Fruit fly (Drosophila melanogaster) whole organism, embryonic: ENCODE measurements around the gene CG7335.
A peak's percentile ranks its signal among the peaks of the same experiment; 100 is the strongest.

Experiments
- Antp ChIP-seq: fragments of 200-800 bp; sonication (Bioruptor generic); optimal IDR thresholded peaks from 3 replicates; lab custom pipeline; 2016; ENCODE audit warnings: missing biosample characterization, missing genetic modification characterization
- Atf6 ChIP-seq: fragments of 200-800 bp; sonication (Bioruptor generic); IDR thresholded peaks from 2 replicates; pipeline ENCODE4 v1.3.6; 2022; ENCODE audit warnings: missing biosample characterization, missing genetic modification characterization
- Bteb2 ChIP-seq: fragments of 200-800 bp; sonication (Bioruptor generic); optimal IDR thresholded peaks from 2 replicates; lab custom pipeline; 2016; ENCODE audit warnings: missing biosample characterization, missing genetic modification characterization
- CG10147 ChIP-seq: fragments of 200-800 bp; sonication (Bioruptor generic); optimal IDR thresholded peaks from 2 replicates; lab custom pipeline; 2019; ENCODE audit warnings: missing biosample characterization, mild to moderate bottlenecking, missing genetic modification characterization, moderate library complexity
- CG10267 ChIP-seq: fragments of 200-800 bp; sonication (Bioruptor generic); optimal IDR thresholded peaks from 2 replicates; lab custom pipeline; 2018; ENCODE audit warnings: missing biosample characterization, mild to moderate bottlenecking, missing genetic modification characterization, moderate library complexity
- CG10321 ChIP-seq: fragments of 200-800 bp; sonication (Bioruptor generic); IDR thresholded peaks from 2 replicates; pipeline ENCODE4 v1.3.6; 2022; ENCODE audit warnings: missing biosample characterization, missing genetic modification characterization
- CG10366 ChIP-seq: fragments of 200-800 bp; sonication (Bioruptor generic); IDR thresholded peaks from 2 replicates; pipeline ENCODE4 v1.3.6; 2022; ENCODE audit warnings: missing biosample characterization, missing genetic modification characterization
- CG10543 ChIP-seq: fragments of 200-800 bp; sonication (Bioruptor generic); optimal IDR thresholded peaks from 3 replicates; lab custom pipeline; 2017; ENCODE audit warnings: missing biosample characterization, mild to moderate bottlenecking, missing genetic modification characterization, moderate library complexity
- CG11247 ChIP-seq: fragments of 200-800 bp; sonication (Bioruptor generic); IDR thresholded peaks from 2 replicates; pipeline ENCODE4 v1.3.6; 2022; ENCODE audit warnings: missing biosample characterization, missing genetic modification characterization
- CG13894 ChIP-seq: fragments of 200-800 bp; sonication (Bioruptor generic); optimal IDR thresholded peaks from 3 replicates; lab custom pipeline; 2018; ENCODE audit warnings: missing biosample characterization, mild to moderate bottlenecking, missing genetic modification characterization, moderate library complexity
- CG16813 ChIP-seq: fragments of 200-800 bp; sonication (Bioruptor generic); IDR thresholded peaks from 3 replicates; pipeline ENCODE4 v1.3.6; 2022; ENCODE audit warnings: missing biosample characterization, missing genetic modification characterization; ENCODE audit not compliant: partially characterized antibody
- CG17328 ChIP-seq: fragments of 200-800 bp; sonication (Bioruptor generic); IDR thresholded peaks from 2 replicates; pipeline ENCODE4 v1.3.6; 2022; ENCODE audit warnings: missing biosample characterization, missing genetic modification characterization
- CG17361 ChIP-seq: fragments of 200-800 bp; sonication (Bioruptor generic); IDR thresholded peaks from 3 replicates; pipeline ENCODE4 v1.3.6; 2022; ENCODE audit warnings: missing biosample characterization, missing genetic modification characterization
- CG17912 ChIP-seq: fragments of 200-800 bp; sonication (Bioruptor generic); optimal IDR thresholded peaks from 2 replicates; lab custom pipeline; 2018; ENCODE audit warnings: missing biosample characterization, mild to moderate bottlenecking, missing genetic modification characterization
- CG3726 ChIP-seq: fragments of 200-800 bp; sonication (Bioruptor generic); IDR thresholded peaks from 3 replicates; pipeline ENCODE4, ENCODE4 v1.3.6; 2022; ENCODE audit warnings: missing biosample characterization, missing genetic modification characterization
- CG5953 ChIP-seq: fragments of 200-800 bp; sonication (Bioruptor generic); IDR thresholded peaks from 2 replicates; pipeline ENCODE4 v1.3.6; 2022; ENCODE audit warnings: missing biosample characterization, missing genetic modification characterization
- CG7556 ChIP-seq: fragments of 200-800 bp; sonication (Bioruptor generic); optimal IDR thresholded peaks from 2 replicates; lab custom pipeline; 2017; ENCODE audit warnings: missing biosample characterization, mild to moderate bottlenecking, missing genetic modification characterization
- CG9215 ChIP-seq: fragments of 200-800 bp; sonication (Bioruptor generic); IDR thresholded peaks from 2 replicates; pipeline ENCODE4 v1.3.6; 2022; ENCODE audit warnings: missing biosample characterization, missing genetic modification characterization
- D19B ChIP-seq: fragments of 200-800 bp; sonication (Bioruptor generic); optimal IDR thresholded peaks from 2 replicates; lab custom pipeline; 2017; ENCODE audit warnings: missing biosample characterization, mild to moderate bottlenecking, missing genetic modification characterization
- Doc3 ChIP-seq: fragments of 200-800 bp; sonication (Bioruptor generic); IDR thresholded peaks from 3 replicates; pipeline ENCODE4 v1.3.6; 2022; ENCODE audit warnings: missing biosample characterization, missing genetic modification characterization; ENCODE audit not compliant: partially characterized antibody
- Gsc ChIP-seq: fragments of 200-800 bp; sonication (Bioruptor generic); IDR thresholded peaks from 2 replicates; pipeline ENCODE4 v1.3.6; 2022; ENCODE audit warnings: missing biosample characterization, missing genetic modification characterization
- HLH54F ChIP-seq: fragments of 200-800 bp; sonication (Bioruptor generic); optimal IDR thresholded peaks from 3 replicates; lab custom pipeline; 2016; ENCODE audit warnings: missing biosample characterization, missing genetic modification characterization
- HmgD ChIP-seq: fragments of 200-800 bp; sonication (Bioruptor generic); optimal IDR thresholded peaks from 3 replicates; lab custom pipeline; 2016; ENCODE audit warnings: missing biosample characterization, missing genetic modification characterization
- Lhr ChIP-seq: fragments of 200-800 bp; sonication (Bioruptor generic); optimal IDR thresholded peaks from 3 replicates; lab custom pipeline; 2017; ENCODE audit warnings: mild to moderate bottlenecking, missing biosample characterization, missing genetic modification reagents, missing genetic modification characterization
- NC2α ChIP-seq: fragments of 200-800 bp; sonication (Bioruptor generic); optimal IDR thresholded peaks from 2 replicates; lab custom pipeline; 2016; ENCODE audit warnings: missing biosample characterization, missing genetic modification characterization
- NC2β ChIP-seq: fragments of 200-800 bp; sonication (Bioruptor generic); optimal IDR thresholded peaks from 2 replicates; lab custom pipeline; 2016; ENCODE audit warnings: missing biosample characterization, missing genetic modification characterization
- Nf-YA ChIP-seq: fragments of 200-800 bp; sonication (Bioruptor generic); IDR thresholded peaks from 2 replicates; pipeline ENCODE4 v1.3.6; 2022; ENCODE audit warnings: missing biosample characterization, missing genetic modification characterization
- NfI ChIP-seq: fragments of 200-800 bp; sonication (Bioruptor generic); optimal IDR thresholded peaks from 3 replicates; lab custom pipeline; 2018; ENCODE audit warnings: missing biosample characterization, mild to moderate bottlenecking, missing genetic modification characterization, moderate library complexity
- ab ChIP-seq: fragments of 200-800 bp; sonication (Bioruptor generic); optimal IDR thresholded peaks from 2 replicates; lab custom pipeline; 2016; ENCODE audit warnings: missing biosample characterization, missing genetic modification characterization
- al ChIP-seq: fragments of 200-800 bp; sonication (Bioruptor generic); IDR thresholded peaks from 2 replicates; pipeline ENCODE4 v1.3.6; 2022; ENCODE audit warnings: missing biosample characterization, missing genetic modification characterization
- ase ChIP-seq: fragments of 200-800 bp; sonication (Bioruptor generic); IDR thresholded peaks from 3 replicates; pipeline ENCODE4 v1.3.6; 2022; ENCODE audit warnings: missing biosample characterization, missing genetic modification characterization
- bigmax ChIP-seq: fragments of 200-800 bp; sonication (Bioruptor generic); optimal IDR thresholded peaks from 2 replicates; lab custom pipeline; 2018; ENCODE audit warnings: missing biosample characterization, mild to moderate bottlenecking, missing genetic modification characterization
- btn ChIP-seq: fragments of 200-800 bp; sonication (Bioruptor generic); optimal IDR thresholded peaks from 2 replicates; lab custom pipeline; 2016; ENCODE audit warnings: missing biosample characterization, missing genetic modification characterization
- crc ChIP-seq: fragments of 200-800 bp; sonication (Bioruptor generic); optimal IDR thresholded peaks from 2 replicates; lab custom pipeline; 2016; ENCODE audit warnings: missing biosample characterization, missing genetic modification characterization
- danr ChIP-seq: fragments of 200-800 bp; sonication (Bioruptor generic); IDR thresholded peaks from 2 replicates; pipeline ENCODE4 v1.3.6; 2022; ENCODE audit warnings: missing biosample characterization, missing genetic modification characterization
- dmrt11E ChIP-seq: fragments of 200-800 bp; sonication (Bioruptor generic); optimal IDR thresholded peaks from 3 replicates; lab custom pipeline; 2018; ENCODE audit warnings: missing biosample characterization, mild to moderate bottlenecking, missing genetic modification characterization, moderate library complexity
- fd96Cb ChIP-seq: fragments of 200-800 bp; sonication (Bioruptor generic); optimal IDR thresholded peaks from 2 replicates; lab custom pipeline; 2018; ENCODE audit warnings: missing biosample characterization, mild to moderate bottlenecking, missing genetic modification characterization, moderate library complexity
- gce ChIP-seq: fragments of 200-800 bp; sonication (Bioruptor generic); IDR thresholded peaks from 3 replicates; pipeline ENCODE4 v1.3.6; 2022; ENCODE audit warnings: missing biosample characterization, missing genetic modification characterization
- gt ChIP-seq: fragments of 200-800 bp; sonication (Bioruptor generic); IDR thresholded peaks from 2 replicates; pipeline ENCODE4 v1.3.6; 2022; ENCODE audit warnings: missing biosample characterization, missing genetic modification characterization
- insv ChIP-seq, 2 experiments: fragments of 200-800 bp; sonication (Bioruptor generic); optimal IDR thresholded peaks; 3 replicates each; lab custom pipeline; 2016 to 2018; ENCODE audit warnings: missing biosample characterization in 2 of 2, missing genetic modification characterization in 2 of 2
- jigr1 ChIP-seq: fragments of 200-800 bp; sonication (Bioruptor generic); IDR thresholded peaks from 3 replicates; pipeline ENCODE4 v1.3.6; 2022; ENCODE audit warnings: missing biosample characterization, missing genetic modification characterization
- lmd ChIP-seq: fragments of 200-800 bp; sonication (Bioruptor generic); IDR thresholded peaks from 2 replicates; pipeline ENCODE4 v1.3.6; 2022; ENCODE audit warnings: missing biosample characterization, missing genetic modification characterization
- nau ChIP-seq: fragments of 200-800 bp; sonication (Bioruptor generic); optimal IDR thresholded peaks from 3 replicates; lab custom pipeline; 2017; ENCODE audit warnings: missing biosample characterization, mild to moderate bottlenecking, missing genetic modification characterization, missing genetic modification reagents
- nom ChIP-seq: fragments of 200-800 bp; sonication (Bioruptor generic); optimal IDR thresholded peaks from 2 replicates; lab custom pipeline; 2017; ENCODE audit warnings: missing biosample characterization, missing genetic modification characterization, mild to moderate bottlenecking, moderate library complexity, missing genetic modification reagents
- otp ChIP-seq: fragments of 200-800 bp; sonication (Bioruptor generic); IDR thresholded peaks from 3 replicates; pipeline ENCODE4, ENCODE4 v1.3.6; 2022; ENCODE audit warnings: missing biosample characterization, missing genetic modification characterization
- pb ChIP-seq: fragments of 200-800 bp; sonication (Bioruptor generic); optimal IDR thresholded peaks from 3 replicates; lab custom pipeline; 2016; ENCODE audit warnings: missing biosample characterization, missing genetic modification characterization
- row ChIP-seq: fragments of 200-800 bp; sonication (Bioruptor generic); IDR thresholded peaks from 3 replicates; pipeline ENCODE4 v1.3.6; 2022; ENCODE audit warnings: missing biosample characterization, missing genetic modification characterization
- sens-2 ChIP-seq: fragments of 200-800 bp; sonication (Bioruptor generic); IDR thresholded peaks from 2 replicates; pipeline ENCODE4 v1.3.6; 2022; ENCODE audit warnings: missing biosample characterization, missing genetic modification characterization
- sisA ChIP-seq: fragments of 200-800 bp; sonication (Bioruptor generic); IDR thresholded peaks from 2 replicates; pipeline ENCODE4 v1.3.6; 2022; ENCODE audit warnings: missing biosample characterization, missing genetic modification characterization
- wek ChIP-seq: fragments of 200-800 bp; sonication (Bioruptor generic); optimal IDR thresholded peaks from 3 replicates; lab custom pipeline; 2018; ENCODE audit warnings: missing biosample characterization, mild to moderate bottlenecking, missing genetic modification characterization, moderate library complexity
- z ChIP-seq: fragments of 200-800 bp; sonication (Bioruptor generic); IDR thresholded peaks from 3 replicates; pipeline ENCODE4 v1.3.6; 2022; ENCODE audit warnings: missing biosample characterization, missing genetic modification characterization
- zen2 ChIP-seq: fragments of 200-800 bp; sonication (Bioruptor generic); IDR thresholded peaks from 3 replicates; pipeline ENCODE4 v1.3.6; 2022; ENCODE audit warnings: missing biosample characterization, missing genetic modification characterization; ENCODE audit not compliant: partially characterized antibody

Gene CG7335

dm6 chr3L:20112797-20113368, 20.2 kb downstream of the CG7335 start, which contains the start of gene CG14187 (continued):
- TF ChIP-seq CG10321 (GFP tag; lab: Robert Waterston, UW), result no peak
- TF ChIP-seq CG17328 (GFP tag; lab: Robert Waterston, UW), result peak; percentile 34; the same call in 1 of the 2 replicates
- TF ChIP-seq HmgD (GFP tag; lab: Kevin White, UChicago), result no peak
- no peak for TF ChIP-seq dmrt11E
- TF ChIP-seq CG13894 (tag; lab: Kevin White, UChicago), result peak; percentile 6
- no peak for TF ChIP-seq Gsc
- peak; percentile 68 for TF ChIP-seq row (GFP tag; lab: Robert Waterston, UW)
- TF ChIP-seq sisA (GFP tag; lab: Robert Waterston, UW), result no peak
- no peak for TF ChIP-seq z (GFP tag; lab: Robert Waterston, UW)
- no peak for TF ChIP-seq ab (GFP tag; lab: Kevin White, UChicago)
- no peak for TF ChIP-seq CG10147
- TF ChIP-seq pb, result no peak
- TF ChIP-seq gt (GFP tag; lab: Robert Waterston, UW), result no peak
- no peak for TF ChIP-seq NC2β
- no peak for TF ChIP-seq wek (GFP tag; lab: Kevin White, UChicago)
- no peak for TF ChIP-seq insv (GFP tag; optimal IDR thresholded peaks at IDR 0.05; lab: Kevin White, UChicago)
- no peak for TF ChIP-seq CG10366 (GFP tag; lab: Robert Waterston, UW)
- TF ChIP-seq Lhr (GFP tag; lab: Kevin White, UChicago), result no peak
- no peak for TF ChIP-seq Doc3 (GFP tag; lab: Robert Waterston, UW)
- TF ChIP-seq CG7556 (GFP tag; lab: Kevin White, UChicago), result no peak
- no peak for TF ChIP-seq NC2α
- TF ChIP-seq CG10543, result no peak
- TF ChIP-seq CG5953 (GFP tag; lab: Robert Waterston, UW), result no peak
- no peak for TF ChIP-seq CG16813 (GFP tag; lab: Robert Waterston, UW)
- TF ChIP-seq NfI (GFP tag; lab: Kevin White, UChicago), result no peak
- no peak for TF ChIP-seq nau
- no peak for TF ChIP-seq CG11247
- TF ChIP-seq Bteb2 (GFP tag; lab: Kevin White, UChicago), result no peak
- no peak for TF ChIP-seq Antp (GFP tag; lab: Kevin White, UChicago)
- TF ChIP-seq zen2, result no peak
- no peak for TF ChIP-seq al
- no peak for TF ChIP-seq jigr1
- TF ChIP-seq nom (GFP tag; lab: Kevin White, UChicago), result no peak
- no peak for TF ChIP-seq CG9215 (GFP tag; lab: Robert Waterston, UW)
- TF ChIP-seq btn (GFP tag; lab: Kevin White, UChicago), result no peak
- TF ChIP-seq CG10267 (tag; lab: Kevin White, UChicago), result no peak
- no peak for TF ChIP-seq CG17912
- no peak for TF ChIP-seq CG17361 (GFP tag; lab: Robert Waterston, UW)
- TF ChIP-seq bigmax (GFP tag; lab: Kevin White, UChicago), result no peak
- TF ChIP-seq gce (GFP tag; lab: Robert Waterston, UW), result no peak
- no peak for TF ChIP-seq HLH54F (GFP tag; lab: Kevin White, UChicago)
- no peak for TF ChIP-seq CG3726 (GFP tag; lab: Robert Waterston, UW)
- no peak for TF ChIP-seq Nf-YA (GFP tag; lab: Robert Waterston, UW)
- TF ChIP-seq danr (GFP tag; lab: Robert Waterston, UW), result no peak
- TF ChIP-seq lmd (GFP tag; lab: Robert Waterston, UW), result no peak
- no peak for TF ChIP-seq crc
- TF ChIP-seq ase (GFP tag; lab: Robert Waterston, UW), result no peak
- TF ChIP-seq D19B (GFP tag; lab: Kevin White, UChicago), result peak; percentile 22
- no peak for TF ChIP-seq sens-2 (GFP tag; lab: Robert Waterston, UW)
- TF ChIP-seq Atf6, result 0 out of 2 replicates have a peak, but pooled peaks have one; percentile 19
- TF ChIP-seq otp (GFP tag; lab: Robert Waterston, UW), result no peak
- TF ChIP-seq fd96Cb (tag; lab: Kevin White, UChicago), result no peak
